Fruit fly (Drosophila melanogaster) whole organism, embryonic: ENCODE results near the gene CkIIalpha-i3.

Experiments
- Ada2b ChIP-seq: fragments of 200-800 bp; sonication (Bioruptor generic); IDR thresholded peaks from 2 replicates; pipeline ENCODE4 v1.3.6; 2022; ENCODE audit warnings: missing biosample characterization, missing genetic modification characterization
- B-H2 ChIP-seq: fragments of 200-800 bp; sonication (Bioruptor generic); optimal IDR thresholded peaks from 2 replicates; lab custom pipeline; 2018; ENCODE audit warnings: missing biosample characterization, mild to moderate bottlenecking, missing genetic modification characterization
- CG10565 ChIP-seq: fragments of 200-800 bp; sonication (Bioruptor generic); optimal IDR thresholded peaks from 3 replicates; lab custom pipeline; 2016; ENCODE audit warnings: missing biosample characterization, mild to moderate bottlenecking, missing genetic modification characterization
- CG10959 ChIP-seq: fragments of 200-800 bp; sonication (Bioruptor generic); IDR thresholded peaks from 2 replicates; pipeline ENCODE4 v1.3.6; 2022; ENCODE audit warnings: missing biosample characterization, missing genetic modification characterization
- CG12071 ChIP-seq: fragments of 200-800 bp; sonication (Bioruptor generic); optimal IDR thresholded peaks from 3 replicates; lab custom pipeline; 2018; ENCODE audit warnings: missing biosample characterization, mild to moderate bottlenecking, missing genetic modification characterization
- CG12219 ChIP-seq: fragments of 200-800 bp; sonication (Bioruptor generic); optimal IDR thresholded peaks from 3 replicates; lab custom pipeline; 2018; ENCODE audit warnings: missing biosample characterization, mild to moderate bottlenecking, missing genetic modification characterization
- CG15601 ChIP-seq: fragments of 200-800 bp; sonication (Bioruptor generic); optimal IDR thresholded peaks from 3 replicates; lab custom pipeline; 2019; ENCODE audit warnings: missing biosample characterization, mild to moderate bottlenecking, missing genetic modification characterization, moderate library complexity
- CG15696 ChIP-seq: fragments of 200-800 bp; sonication (Bioruptor generic); optimal IDR thresholded peaks from 2 replicates; lab custom pipeline; 2019; ENCODE audit warnings: missing biosample characterization, mild to moderate bottlenecking, missing genetic modification characterization, moderate library complexity
- CG1602 ChIP-seq: fragments of 200-800 bp; sonication (Bioruptor generic); optimal IDR thresholded peaks from 3 replicates; lab custom pipeline; 2016; ENCODE audit warnings: missing biosample characterization, missing genetic modification characterization
- CG17186 ChIP-seq: fragments of 200-800 bp; sonication (Bioruptor generic); optimal IDR thresholded peaks from 3 replicates; lab custom pipeline; 2017; ENCODE audit warnings: missing biosample characterization, missing genetic modification reagents, missing genetic modification characterization
- CG17359 ChIP-seq: fragments of 200-800 bp; sonication (Bioruptor generic); optimal IDR thresholded peaks from 3 replicates; lab custom pipeline; 2018; ENCODE audit warnings: missing biosample characterization, mild to moderate bottlenecking, missing genetic modification characterization, moderate library complexity
- CG17361 ChIP-seq: fragments of 200-800 bp; sonication (Bioruptor generic); IDR thresholded peaks from 3 replicates; pipeline ENCODE4 v1.3.6; 2022; ENCODE audit warnings: missing biosample characterization, missing genetic modification characterization
- CG17802 ChIP-seq: fragments of 200-800 bp; sonication (Bioruptor generic); optimal IDR thresholded peaks from 2 replicates; lab custom pipeline; 2018; ENCODE audit warnings: missing biosample characterization, mild to moderate bottlenecking, missing genetic modification characterization, moderate library complexity
- CG18619 ChIP-seq: fragments of 200-800 bp; sonication (Bioruptor generic); optimal IDR thresholded peaks from 3 replicates; lab custom pipeline; 2017; ENCODE audit warnings: missing biosample characterization, mild to moderate bottlenecking, missing genetic modification characterization
- CG31365 ChIP-seq: fragments of 200-800 bp; sonication (Bioruptor generic); optimal IDR thresholded peaks from 2 replicates; lab custom pipeline; 2018; ENCODE audit warnings: missing biosample characterization, mild to moderate bottlenecking, missing genetic modification characterization
- CG31388 ChIP-seq: fragments of 200-800 bp; sonication (Bioruptor generic); optimal IDR thresholded peaks from 2 replicates; lab custom pipeline; 2016; ENCODE audit warnings: missing biosample characterization, missing genetic modification characterization
- CG32532 ChIP-seq: fragments of 200-800 bp; sonication (Bioruptor generic); IDR thresholded peaks from 2 replicates; pipeline ENCODE4 v1.3.6; 2022; ENCODE audit warnings: missing biosample characterization, missing genetic modification characterization
- CG3407 ChIP-seq: fragments of 200-800 bp; sonication (Bioruptor generic); optimal IDR thresholded peaks from 2 replicates; lab custom pipeline; 2018; ENCODE audit warnings: missing biosample characterization, mild to moderate bottlenecking, missing genetic modification characterization
- CG3847 ChIP-seq: fragments of 200-800 bp; sonication (Bioruptor generic); IDR thresholded peaks from 2 replicates; pipeline ENCODE4 v1.3.6; 2022; ENCODE audit warnings: missing biosample characterization, missing genetic modification characterization
- CG43689 ChIP-seq: fragments of 200-800 bp; sonication (Bioruptor generic); IDR thresholded peaks from 2 replicates; pipeline ENCODE4 v1.3.6; 2022; ENCODE audit warnings: missing biosample characterization, missing genetic modification characterization
- CrebB ChIP-seq: fragments of 200-800 bp; sonication (Bioruptor generic); optimal IDR thresholded peaks from 3 replicates; lab custom pipeline; 2018; ENCODE audit warnings: missing biosample characterization, mild to moderate bottlenecking, missing genetic modification characterization
- Dad ChIP-seq: fragments of 200-800 bp; sonication (Bioruptor generic); optimal IDR thresholded peaks from 3 replicates; lab custom pipeline; 2016; ENCODE audit warnings: missing biosample characterization, missing genetic modification characterization
- Dp ChIP-seq: fragments of 200-800 bp; sonication (Bioruptor generic); optimal IDR thresholded peaks from 2 replicates; lab custom pipeline; 2018; ENCODE audit warnings: missing biosample characterization, mild to moderate bottlenecking, missing genetic modification characterization, moderate library complexity
- Eip74EF ChIP-seq, 2 experiments: fragments of 200-800 bp in 1 of 2; fragments of >200 bp in 1 of 2; sonication (Bioruptor generic) in 1 of 2; optimal IDR thresholded peaks; 2 replicates each; lab custom pipeline; 2017 to 2019; ENCODE audit warnings: missing biosample characterization in 2 of 2, missing genetic modification characterization in 2 of 2, mild to moderate bottlenecking in 1 of 2, moderate library complexity in 1 of 2
- HLH4C ChIP-seq: fragments of 200-800 bp; sonication (Bioruptor generic); IDR thresholded peaks from 3 replicates; pipeline ENCODE4 v1.3.6; 2022; ENCODE audit warnings: missing biosample characterization, missing genetic modification characterization; ENCODE audit not compliant: partially characterized antibody
- Med ChIP-seq: fragments of 200-800 bp; sonication (Bioruptor generic); peaks from one replicate; lab custom pipeline; 2016; ENCODE audit warnings: missing biosample characterization, missing genetic modification characterization, mild to moderate bottlenecking, inconsistent platforms, moderate library complexity
- Meics ChIP-seq: fragments of 200-800 bp; sonication (Bioruptor generic); optimal IDR thresholded peaks from 2 replicates; lab custom pipeline; 2017; ENCODE audit warnings: missing biosample characterization, mild to moderate bottlenecking, missing genetic modification characterization
- Sox100B ChIP-seq: fragments of 200-800 bp; sonication (Bioruptor generic); optimal IDR thresholded peaks from 3 replicates; lab custom pipeline; 2018; ENCODE audit warnings: missing biosample characterization, mild to moderate bottlenecking, missing genetic modification characterization
- Sry-β ChIP-seq: fragments of 200-800 bp; sonication (Bioruptor generic); optimal IDR thresholded peaks from 2 replicates; lab custom pipeline; 2018; ENCODE audit warnings: missing biosample characterization, mild to moderate bottlenecking, missing genetic modification characterization, moderate library complexity
- Stat92E ChIP-seq, 3 experiments: fragments of >200 bp in 2 of 3; fragments of 200-800 bp in 1 of 3; sonication (Bioruptor generic) in 1 of 3; optimal IDR thresholded peaks; 2 replicates each; lab custom pipeline; 2017 to 2019; ENCODE audit warnings: missing biosample characterization in 3 of 3, missing genetic modification characterization in 3 of 3, mild to moderate bottlenecking in 1 of 3, moderate library complexity in 1 of 3
- ab ChIP-seq: fragments of 200-800 bp; sonication (Bioruptor generic); optimal IDR thresholded peaks from 2 replicates; lab custom pipeline; 2016; ENCODE audit warnings: missing biosample characterization, missing genetic modification characterization
- amos ChIP-seq: fragments of 200-800 bp; sonication (Bioruptor generic); IDR thresholded peaks from 2 replicates; pipeline ENCODE4 v1.3.6; 2022; ENCODE audit warnings: missing biosample characterization, missing genetic modification characterization; ENCODE audit not compliant: partially characterized antibody
- bcd ChIP-seq: fragments of 200-800 bp; sonication (Bioruptor generic); optimal IDR thresholded peaks from 2 replicates; lab custom pipeline; 2017; ENCODE audit warnings: missing biosample characterization, mild to moderate bottlenecking, missing genetic modification characterization
- bowl ChIP-seq: fragments of 200-800 bp; sonication (Bioruptor generic); IDR thresholded peaks from 2 replicates; pipeline ENCODE4 v1.3.6; 2022; ENCODE audit warnings: missing biosample characterization, missing genetic modification characterization
- chn ChIP-seq: fragments of 200-800 bp; sonication (Bioruptor generic); optimal IDR thresholded peaks from 2 replicates; lab custom pipeline; 2016; ENCODE audit warnings: missing biosample characterization, missing genetic modification characterization
- dmrt99B ChIP-seq: fragments of 200-800 bp; sonication (Bioruptor generic); optimal IDR thresholded peaks from 2 replicates; lab custom pipeline; 2018; ENCODE audit warnings: missing biosample characterization, mild to moderate bottlenecking, missing genetic modification characterization, moderate library complexity
- fd96Cb ChIP-seq: fragments of 200-800 bp; sonication (Bioruptor generic); optimal IDR thresholded peaks from 2 replicates; lab custom pipeline; 2018; ENCODE audit warnings: missing biosample characterization, mild to moderate bottlenecking, missing genetic modification characterization, moderate library complexity
- gem ChIP-seq: fragments of 200-800 bp; sonication (Bioruptor generic); optimal IDR thresholded peaks from 2 replicates; lab custom pipeline; 2019; ENCODE audit warnings: missing biosample characterization, mild to moderate bottlenecking, missing genetic modification characterization, moderate library complexity
- gsb-n ChIP-seq: fragments of 200-800 bp; sonication (Bioruptor generic); optimal IDR thresholded peaks from 3 replicates; lab custom pipeline; 2018; ENCODE audit warnings: missing biosample characterization, mild to moderate bottlenecking, missing genetic modification characterization
- hb ChIP-seq: fragments of 200-800 bp; sonication (Bioruptor generic); IDR thresholded peaks from 3 replicates; pipeline ENCODE4 v1.3.6; 2022; ENCODE audit warnings: missing biosample characterization, missing genetic modification characterization; ENCODE audit not compliant: partially characterized antibody
- insv ChIP-seq, 2 experiments: fragments of 200-800 bp; sonication (Bioruptor generic); optimal IDR thresholded peaks; 3 replicates each; lab custom pipeline; 2016 to 2018; ENCODE audit warnings: missing biosample characterization in 2 of 2, missing genetic modification characterization in 2 of 2
- lola ChIP-seq, 3 experiments: fragments of >200 bp in 2 of 3; fragments of 200-800 bp in 1 of 3; sonication (Bioruptor generic) in 1 of 3; optimal IDR thresholded peaks; 2 replicates each; lab custom pipeline; 2017 to 2019; ENCODE audit warnings: missing biosample characterization in 3 of 3, missing genetic modification characterization in 3 of 3, mild to moderate bottlenecking in 1 of 3, moderate library complexity in 1 of 3
- luna ChIP-seq: fragments of 200-800 bp; sonication (Bioruptor generic); optimal IDR thresholded peaks from 2 replicates; lab custom pipeline; 2016; ENCODE audit warnings: missing biosample characterization, missing genetic modification characterization
- nerfin-1 ChIP-seq: fragments of 200-800 bp; sonication (Bioruptor generic); optimal IDR thresholded peaks from 3 replicates; lab custom pipeline; 2019; ENCODE audit warnings: missing biosample characterization, mild to moderate bottlenecking, missing genetic modification characterization, moderate library complexity
- org-1 ChIP-seq: fragments of 200-800 bp; sonication (Bioruptor generic); optimal IDR thresholded peaks from 2 replicates; lab custom pipeline; 2017; ENCODE audit warnings: missing biosample characterization, missing genetic modification characterization
- ssp ChIP-seq: fragments of 200-800 bp; sonication (Bioruptor generic); IDR thresholded peaks from 2 replicates; pipeline ENCODE4 v1.3.6; 2022; ENCODE audit warnings: missing biosample characterization, missing genetic modification characterization
- twi ChIP-seq: fragments of 200-800 bp; optimal IDR thresholded peaks from 2 replicates; lab custom pipeline; 2019; ENCODE audit warnings: missing biosample characterization, mild to moderate bottlenecking, missing genetic modification characterization, moderate library complexity
- unc-4 ChIP-seq: fragments of 200-800 bp; sonication (Bioruptor generic); IDR thresholded peaks from 2 replicates; pipeline ENCODE4 v1.3.6; 2022; ENCODE audit warnings: missing biosample characterization, missing genetic modification characterization; ENCODE audit not compliant: partially characterized antibody
- z ChIP-seq: fragments of 200-800 bp; sonication (Bioruptor generic); IDR thresholded peaks from 3 replicates; pipeline ENCODE4 v1.3.6; 2022; ENCODE audit warnings: missing biosample characterization, missing genetic modification characterization
- zf30C ChIP-seq: fragments of 200-800 bp; sonication (Bioruptor generic); optimal IDR thresholded peaks from 3 replicates; lab custom pipeline; 2018; ENCODE audit warnings: missing biosample characterization, mild to moderate bottlenecking, missing genetic modification characterization

CkIIalpha-i3 gene

DNA sequence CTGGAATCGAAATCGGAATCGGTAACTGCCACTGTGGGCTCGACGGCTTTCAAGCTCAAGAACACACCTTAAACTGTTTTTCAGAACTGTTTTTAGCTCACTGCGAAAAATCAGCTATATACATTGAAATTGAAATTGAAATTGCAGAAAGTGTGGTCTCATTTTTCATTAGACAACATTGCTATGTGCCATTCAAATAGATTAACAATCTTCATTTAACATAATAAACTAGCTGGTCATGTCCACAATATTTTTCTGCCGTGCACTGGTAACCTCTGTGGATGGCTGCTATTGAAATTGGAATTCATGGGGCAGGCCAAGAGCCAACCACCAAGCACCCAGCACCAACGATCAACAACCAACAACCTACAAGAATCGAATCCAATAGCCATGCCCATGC is 25.5 kb upstream of the CkIIalpha-i3 start (continued):
- no peak for TF ChIP-seq Sry-β (GFP tag; lab: Kevin White, UChicago)
- no peak for TF ChIP-seq gsb-n
- TF ChIP-seq gem (tag; lab: Kevin White, UChicago), result peak; percentile 48
- no peak for TF ChIP-seq z (GFP tag; lab: Robert Waterston, UW)
- TF ChIP-seq twi (tag; lab: Kevin White, UChicago), result no peak
- TF ChIP-seq CG43689 (GFP tag; lab: Robert Waterston, UW), result no peak
- peak in 1 of 3 experiments; percentile 53 for TF ChIP-seq lola (GFP tag; optimal IDR thresholded peaks at IDR 0.05; lab: Kevin White, UChicago)
- no peak for TF ChIP-seq amos (GFP tag; lab: Robert Waterston, UW)
- no peak for TF ChIP-seq luna (GFP tag; lab: Kevin White, UChicago)
- TF ChIP-seq CG17359 (tag; lab: Kevin White, UChicago), result no peak
- no peak for TF ChIP-seq CG12219 (GFP tag; lab: Kevin White, UChicago)
- no peak for TF ChIP-seq org-1 (GFP tag; lab: Kevin White, UChicago)
- TF ChIP-seq B-H2 (GFP tag; lab: Kevin White, UChicago), result no peak
- TF ChIP-seq Dp (GFP tag; lab: Kevin White, UChicago), result no peak
- TF ChIP-seq bcd (GFP tag; lab: Kevin White, UChicago), result no peak
- TF ChIP-seq CG15696 (tag; lab: Kevin White, UChicago), result no peak
- TF ChIP-seq CG31365, result no peak
- no peak for TF ChIP-seq bowl (GFP tag; lab: Robert Waterston, UW)
- no peak for TF ChIP-seq Eip74EF (GFP tag; optimal IDR thresholded peaks at IDR 0.05; lab: Kevin White, UChicago)
- TF ChIP-seq insv (GFP tag; optimal IDR thresholded peaks at IDR 0.05; lab: Kevin White, UChicago), result no peak
- no peak for TF ChIP-seq unc-4
- no peak for TF ChIP-seq dmrt99B (tag; lab: Kevin White, UChicago)
- peak; percentile 57 for TF ChIP-seq Med (GFP tag; lab: Kevin White, UChicago)
- no peak for TF ChIP-seq CG31388 (GFP tag; lab: Kevin White, UChicago)
- 0 out of 2 replicates have a peak, but pooled peaks have one; percentile 10 for TF ChIP-seq Ada2b (GFP tag; lab: Robert Waterston, UW)
- TF ChIP-seq CG10959, result no peak
- TF ChIP-seq CG17186 (GFP tag; lab: Kevin White, UChicago), result no peak
- no peak for TF ChIP-seq CG18619 (GFP tag; lab: Kevin White, UChicago)
- peak; percentile 27; the same call in 1 of the 3 replicates for TF ChIP-seq CG17361 (GFP tag; lab: Robert Waterston, UW)
- no peak for TF ChIP-seq CG3847 (GFP tag; lab: Robert Waterston, UW)
- no peak for TF ChIP-seq chn (GFP tag; lab: Kevin White, UChicago)
- no peak for TF ChIP-seq Meics
- TF ChIP-seq zf30C (GFP tag; lab: Kevin White, UChicago), result no peak
- TF ChIP-seq HLH4C (GFP tag; lab: Robert Waterston, UW), result no peak
- no peak for TF ChIP-seq Dad (GFP tag; lab: Kevin White, UChicago)
- TF ChIP-seq Sox100B (GFP tag; lab: Kevin White, UChicago), result no peak
- TF ChIP-seq fd96Cb (tag; lab: Kevin White, UChicago), result peak; percentile 26
- TF ChIP-seq hb (GFP tag; lab: Robert Waterston, UW), result no peak
- no peak for TF ChIP-seq ssp (GFP tag; lab: Robert Waterston, UW)
- no peak for TF ChIP-seq CG12071 (GFP tag; lab: Kevin White, UChicago)
- no peak for TF ChIP-seq CG17802 (tag; lab: Kevin White, UChicago)
- peak; percentile 31 for TF ChIP-seq CG3407 (GFP tag; lab: Kevin White, UChicago)
- TF ChIP-seq ab (GFP tag; lab: Kevin White, UChicago), result no peak
- TF ChIP-seq nerfin-1 (tag; lab: Kevin White, UChicago), result no peak
- TF ChIP-seq CG15601 (tag; lab: Kevin White, UChicago), result peak; percentile 44
- TF ChIP-seq CG32532, result no peak
- no peak for TF ChIP-seq CG10565 (GFP tag; lab: Kevin White, UChicago)
- TF ChIP-seq Stat92E (GFP tag; optimal IDR thresholded peaks at IDR 0.05; lab: Kevin White, UChicago), result peak in 1 of 3 experiments; percentile 6
- no peak for TF ChIP-seq CG1602 (GFP tag; lab: Kevin White, UChicago)
- no peak for TF ChIP-seq CrebB (tag; lab: Kevin White, UChicago)
